Worm (Caenorhabditis elegans): Measurements from ENCODE around the gene spp-10.

Gene spp-10

DNA sequence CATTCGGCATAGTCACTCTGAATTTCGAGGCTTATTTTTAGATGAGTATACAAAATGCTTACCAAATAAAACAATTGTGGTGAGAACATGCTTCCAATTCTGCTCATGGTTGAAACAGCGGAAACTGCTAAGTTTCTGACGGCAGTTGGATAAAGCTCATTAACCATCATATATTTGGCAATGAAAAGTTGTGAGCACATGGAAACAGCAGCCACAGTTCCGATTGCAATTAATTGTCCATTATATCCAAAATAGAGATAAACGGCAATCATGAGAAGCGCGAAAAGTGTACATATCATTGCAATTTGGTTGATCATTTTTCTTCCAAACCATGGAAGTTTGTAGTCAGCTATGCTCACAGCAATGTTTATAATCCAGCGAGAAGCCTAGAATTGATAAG lies 15.8 kb upstream of the spp-10 start:
- TF ChIP-seq cnd-1 (tag; optimal IDR thresholded peaks at IDR 0.05) (no peak), ham-2 (GFP tag; optimal IDR thresholded peaks at IDR 0.05) (no peak), mab-5 (tag; optimal IDR thresholded peaks at IDR 0.05) (no peak), unc-39 (tag; optimal IDR thresholded peaks at IDR 0.05) (no peak), ceh-39 (tag; optimal IDR thresholded peaks at IDR 0.05) (no peak), lin-13 (tag; optimal IDR thresholded peaks at IDR 0.05) (no peak), drap-1 (GFP tag; optimal IDR thresholded peaks at IDR 0.05) (no peak)

DNA sequence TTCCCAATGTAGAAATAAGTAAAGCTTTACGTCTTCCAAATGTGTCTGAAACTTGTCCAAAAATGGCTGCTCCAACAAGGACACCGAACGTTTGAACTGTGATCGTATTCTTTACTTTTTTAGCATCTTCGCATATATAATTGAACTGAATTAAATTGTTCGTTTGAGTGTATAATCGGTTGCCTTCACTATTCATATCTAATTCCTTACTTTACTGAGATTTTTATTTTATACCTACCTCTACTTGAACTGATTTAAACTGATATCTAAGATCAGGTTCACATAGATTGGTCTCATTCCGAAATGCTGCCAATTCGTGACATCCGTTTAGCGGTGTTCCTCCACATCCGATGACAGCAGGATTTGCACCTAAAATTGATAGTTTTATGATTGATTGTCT lies 14.6 kb upstream of the spp-10 start:
- TF ChIP-seq nhr-28 (tag; optimal IDR thresholded peaks at IDR 0.05) (no peak), sem-2 (GFP tag; optimal IDR thresholded peaks at IDR 0.05) (no peak), lin-32 (GFP tag; optimal IDR thresholded peaks at IDR 0.05) (no peak), sptf-1 (tag; optimal IDR thresholded peaks at IDR 0.05) (no peak), ceh-83 (GFP tag; optimal IDR thresholded peaks at IDR 0.05) (no peak), lin-13 (tag; optimal IDR thresholded peaks at IDR 0.05) (no peak), snpc-4 (tag; optimal IDR thresholded peaks at IDR 0.05) (no peak), ceh-39 (tag; optimal IDR thresholded peaks at IDR 0.05) (no peak), cnd-1 (tag; optimal IDR thresholded peaks at IDR 0.05) (no peak), blmp-1 (tag; optimal IDR thresholded peaks at IDR 0.05) (no peak), pha-4 (tag; optimal IDR thresholded peaks at IDR 0.05) (no peak), nhr-2 (tag; optimal IDR thresholded peaks at IDR 0.05) (no peak), tbx-8 (GFP tag; optimal IDR thresholded peaks at IDR 0.05) (no peak), nhr-237 (tag; optimal IDR thresholded peaks at IDR 0.05) (no peak), elt-1 (tag; optimal IDR thresholded peaks at IDR 0.05; ENCODE audit: borderline replicate concordance, insufficient read depth) (no peak), flh-1 (GFP tag; optimal IDR thresholded peaks at IDR 0.05) (no peak), ceh-43 (GFP tag; optimal IDR thresholded peaks at IDR 0.05) (no peak), M03D4.4 (tag; optimal IDR thresholded peaks at IDR 0.05) (no peak), unc-120 (tag; optimal IDR thresholded peaks at IDR 0.05; ENCODE audit: poor library complexity, severe bottlenecking) (no peak), drap-1 (GFP tag; optimal IDR thresholded peaks at IDR 0.05) (no peak)

ce11 chrIV:8463069-8463468 lies 13.9 kb upstream of the spp-10 start:
- no peak for TF ChIP-seq sptf-1 (tag; optimal IDR thresholded peaks at IDR 0.05)
- no peak for TF ChIP-seq flh-1 (GFP tag; optimal IDR thresholded peaks at IDR 0.05)
- no peak for TF ChIP-seq ceh-39 (tag; optimal IDR thresholded peaks at IDR 0.05)
- TF ChIP-seq hlh-1 (tag; optimal IDR thresholded peaks at IDR 0.05) = no peak
- TF ChIP-seq nhr-2 (tag; optimal IDR thresholded peaks at IDR 0.05) = no peak
- TF ChIP-seq blmp-1 (tag; optimal IDR thresholded peaks at IDR 0.05) = no peak
- TF ChIP-seq unc-62 (GFP tag; optimal IDR thresholded peaks at IDR 0.05) = no peak
- TF ChIP-seq elt-3 (tag; optimal IDR thresholded peaks at IDR 0.05) = no peak
- TF ChIP-seq ceh-83 (GFP tag; optimal IDR thresholded peaks at IDR 0.05) = no peak
- no peak for TF ChIP-seq ztf-11 (tag; optimal IDR thresholded peaks at IDR 0.05)
- no peak for TF ChIP-seq elt-1 (tag; optimal IDR thresholded peaks at IDR 0.05; ENCODE audit: borderline replicate concordance, insufficient read depth)
- no peak for TF ChIP-seq ceh-43 (GFP tag; optimal IDR thresholded peaks at IDR 0.05)
- no peak for TF ChIP-seq nhr-12 (tag; optimal IDR thresholded peaks at IDR 0.05)

ce11 chrIV:8463716-8464115 lies 13.3 kb upstream of the spp-10 start, which contains the start of gene str-176:
TSS of gene str-176 (minus strand) at chrIV:8463816.
- TF ChIP-seq flh-1 (GFP tag; optimal IDR thresholded peaks at IDR 0.05) (no peak), mab-5 (tag; optimal IDR thresholded peaks at IDR 0.05) (no peak), hlh-1 (tag; optimal IDR thresholded peaks at IDR 0.05) (no peak), nhr-12 (tag; optimal IDR thresholded peaks at IDR 0.05) (no peak), cnd-1 (tag; optimal IDR thresholded peaks at IDR 0.05) (no peak)

DNA sequence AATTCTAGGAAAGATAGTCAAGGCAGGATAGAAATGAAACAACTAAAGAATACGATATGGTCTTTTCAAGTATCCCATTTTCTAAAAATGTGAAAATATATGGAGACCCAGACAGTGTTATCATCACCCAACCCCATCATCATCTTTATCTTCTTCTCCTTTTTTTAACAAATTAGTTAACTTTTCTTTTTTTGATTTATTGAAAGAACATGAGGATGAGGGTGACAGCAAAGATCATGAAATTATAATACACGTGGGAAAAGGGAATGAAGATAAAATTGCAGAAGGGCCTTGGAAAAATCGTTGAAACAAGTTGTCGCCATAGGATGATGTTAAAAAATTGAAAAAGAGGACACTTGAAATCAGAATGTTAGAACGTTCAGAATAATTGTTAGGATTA lies 12.8 kb upstream of the spp-10 start:
- TF ChIP-seq ham-2 (GFP tag; optimal IDR thresholded peaks at IDR 0.05) (no peak), bed-3 (GFP tag; optimal IDR thresholded peaks at IDR 0.05) (no peak), nhr-28 (tag; optimal IDR thresholded peaks at IDR 0.05) (no peak), snpc-4 (tag; optimal IDR thresholded peaks at IDR 0.05) (no peak)

DNA sequence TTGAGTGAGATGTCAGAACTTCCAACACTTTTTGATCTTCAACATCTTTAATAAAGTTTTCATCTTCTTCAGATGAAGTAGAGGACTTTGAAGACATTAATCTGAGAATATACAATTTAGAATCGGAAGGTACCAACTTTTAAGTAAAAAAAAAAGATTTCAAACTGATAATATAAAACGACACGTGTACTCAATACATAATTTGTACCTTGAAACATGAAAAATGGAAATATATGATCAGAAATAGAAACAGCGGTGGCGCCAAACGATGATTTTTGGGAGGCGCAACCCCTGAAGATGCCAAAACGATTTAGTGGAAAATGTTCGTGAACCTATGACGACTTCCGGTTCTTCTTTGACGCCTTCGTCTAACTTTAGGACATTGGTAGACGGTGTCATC lies 4.5 kb upstream of the spp-10 start, which contains the start of gene oat-1:
Gene oat-1 (minus strand): TSS at position 101 of the 400 bp plus-strand sequence.
- TF ChIP-seq elt-3 (tag; optimal IDR thresholded peaks at IDR 0.05) (no peak), nhr-76 (tag; optimal IDR thresholded peaks at IDR 0.05) (no peak)

All from whole organism, mixed stage, embryonic.